Worm (Caenorhabditis elegans): ENCODE measurements around the gene ser-6.

The ser-6 gene

ce11 chrIV:2960242-2960641, 344 bp downstream of the ser-6 start:
- TF ChIP-seq lsy-2 (tag; optimal IDR thresholded peaks at IDR 0.05), result no peak
- no peak for TF ChIP-seq gmeb-1 (tag; optimal IDR thresholded peaks at IDR 0.05)
- no peak for TF ChIP-seq unc-39 (tag; optimal IDR thresholded peaks at IDR 0.05)
- no peak for TF ChIP-seq unc-55 (GFP tag; optimal IDR thresholded peaks at IDR 0.05)
- TF ChIP-seq F13H6.1 (tag; optimal IDR thresholded peaks at IDR 0.05), result no peak
- no peak for TF ChIP-seq peb-1 (tag; optimal IDR thresholded peaks at IDR 0.05)
- no peak for TF ChIP-seq dmd-4 (tag; optimal IDR thresholded peaks at IDR 0.05)
- no peak for TF ChIP-seq sma-9 (GFP tag; optimal IDR thresholded peaks at IDR 0.05)
- no peak for TF ChIP-seq sma-9 (tag; optimal IDR thresholded peaks at IDR 0.05)
- TF ChIP-seq lin-39 (tag; optimal IDR thresholded peaks at IDR 0.05), result no peak
- no peak for TF ChIP-seq nhr-10 (tag; optimal IDR thresholded peaks at IDR 0.05)
- TF ChIP-seq elt-1 (tag; optimal IDR thresholded peaks at IDR 0.05), result no peak
- no peak for TF ChIP-seq ZK546.5 (tag; optimal IDR thresholded peaks at IDR 0.05)
- TF ChIP-seq egl-27 (tag; optimal IDR thresholded peaks at IDR 0.05), result no peak
- no peak for TF ChIP-seq lin-11 (tag; optimal IDR thresholded peaks at IDR 0.05)
- no peak for TF ChIP-seq alr-1 (tag; optimal IDR thresholded peaks at IDR 0.05)
- no peak for TF ChIP-seq crh-2 (tag; optimal IDR thresholded peaks at IDR 0.05)
- TF ChIP-seq sma-3 (GFP tag; optimal IDR thresholded peaks at IDR 0.05), result no peak

ce11 chrIV:2966884-2967283, 7.0 kb downstream of the ser-6 start:
- TF ChIP-seq aly-2 (tag; optimal IDR thresholded peaks at IDR 0.05), result no peak
- no peak for TF ChIP-seq elt-3 (tag; optimal IDR thresholded peaks at IDR 0.05)
- no peak for TF ChIP-seq sma-9 (GFP tag; optimal IDR thresholded peaks at IDR 0.05)
- TF ChIP-seq sma-9 (tag; optimal IDR thresholded peaks at IDR 0.05), result no peak
- no peak for TF ChIP-seq mdl-1 (tag; optimal IDR thresholded peaks at IDR 0.05)
- no peak for TF ChIP-seq fos-1 (tag; optimal IDR thresholded peaks at IDR 0.05)
- no peak for TF ChIP-seq lsy-2 (tag; optimal IDR thresholded peaks at IDR 0.05)
- no peak for TF ChIP-seq nhr-237 (tag; optimal IDR thresholded peaks at IDR 0.05)
- TF ChIP-seq C34F6.9 (tag; optimal IDR thresholded peaks at IDR 0.05), result no peak
- TF ChIP-seq skn-1 (tag; optimal IDR thresholded peaks at IDR 0.05), result no peak
- TF ChIP-seq nhr-6 (tag; optimal IDR thresholded peaks at IDR 0.05), result no peak
- no peak for TF ChIP-seq alr-1 (tag; optimal IDR thresholded peaks at IDR 0.05)
- TF ChIP-seq nhr-129 (tag; optimal IDR thresholded peaks at IDR 0.05), result no peak
- no peak for TF ChIP-seq R02D3.7 (tag; optimal IDR thresholded peaks at IDR 0.05)

ce11 chrIV:2969399-2969990, 9.6 kb downstream of the ser-6 start, which contains the start of gene Y54G2A.57:
Gene Y54G2A.57, plus strand, starts transcription at chrIV:2969940.
- no peak for TF ChIP-seq unc-62 (GFP tag; optimal IDR thresholded peaks at IDR 0.05)
- no peak for TF ChIP-seq nhr-12 (tag; optimal IDR thresholded peaks at IDR 0.05)
- TF ChIP-seq elt-1 (tag; optimal IDR thresholded peaks at IDR 0.05), result no peak
- TF ChIP-seq unc-39 (tag; optimal IDR thresholded peaks at IDR 0.05), result no peak
- TF ChIP-seq lin-13 (GFP tag; optimal IDR thresholded peaks at IDR 0.05), result no peak
- TF ChIP-seq snpc-4 (tag; optimal IDR thresholded peaks at IDR 0.05), result no peak
- no peak for TF ChIP-seq Y55F3AM.14 (GFP tag; optimal IDR thresholded peaks at IDR 0.05)
- TF ChIP-seq nhr-237 (tag; optimal IDR thresholded peaks at IDR 0.05), result no peak
- TF ChIP-seq sma-9 (GFP tag; optimal IDR thresholded peaks at IDR 0.05), result no peak
- TF ChIP-seq sma-9 (tag; optimal IDR thresholded peaks at IDR 0.05), result no peak
- TF ChIP-seq mdl-1 (tag; optimal IDR thresholded peaks at IDR 0.05), result no peak
- no peak for TF ChIP-seq zag-1 (tag; optimal IDR thresholded peaks at IDR 0.05)
- no peak for TF ChIP-seq sem-4 (tag; optimal IDR thresholded peaks at IDR 0.05)
- no peak for TF ChIP-seq gmeb-1 (tag; optimal IDR thresholded peaks at IDR 0.05)
- TF ChIP-seq lin-11 (tag; optimal IDR thresholded peaks at IDR 0.05), result no peak

ce11 chrIV:2971060-2971459, 11.2 kb downstream of the ser-6 start:
- TF ChIP-seq mdl-1 (tag; optimal IDR thresholded peaks at IDR 0.05) (no peak), ceh-16 (tag; optimal IDR thresholded peaks at IDR 0.05) (no peak), ZK546.5 (tag; optimal IDR thresholded peaks at IDR 0.05) (no peak), lin-13 (GFP tag; optimal IDR thresholded peaks at IDR 0.05) (no peak), snpc-4 (tag; optimal IDR thresholded peaks at IDR 0.05) (no peak), ceh-82 (tag; optimal IDR thresholded peaks at IDR 0.05) (no peak), unc-62 (GFP tag; optimal IDR thresholded peaks at IDR 0.05) (no peak), nhr-21 (tag; optimal IDR thresholded peaks at IDR 0.05) (no peak), mbf-1 (tag; optimal IDR thresholded peaks at IDR 0.05) (no peak), nhr-25 (tag; optimal IDR thresholded peaks at IDR 0.05) (no peak), Y55F3AM.14 (GFP tag; optimal IDR thresholded peaks at IDR 0.05) (no peak), nhr-12 (tag; optimal IDR thresholded peaks at IDR 0.05) (no peak), skn-1 (tag; optimal IDR thresholded peaks at IDR 0.05) (no peak), lsy-2 (tag; optimal IDR thresholded peaks at IDR 0.05) (no peak), peb-1 (tag; optimal IDR thresholded peaks at IDR 0.05) (no peak), nhr-129 (tag; optimal IDR thresholded peaks at IDR 0.05) (no peak), nhr-10 (tag; optimal IDR thresholded peaks at IDR 0.05) (no peak), fos-1 (tag; optimal IDR thresholded peaks at IDR 0.05) (no peak), alr-1 (tag; optimal IDR thresholded peaks at IDR 0.05) (no peak), nhr-23 (tag; optimal IDR thresholded peaks at IDR 0.05) (no peak)
